Worm (Caenorhabditis elegans): ENCODE measurements around the gene igcm-4.
A peak's percentile ranks its signal among the peaks of the same experiment; 100 is the strongest.

igcm-4 gene

DNA sequence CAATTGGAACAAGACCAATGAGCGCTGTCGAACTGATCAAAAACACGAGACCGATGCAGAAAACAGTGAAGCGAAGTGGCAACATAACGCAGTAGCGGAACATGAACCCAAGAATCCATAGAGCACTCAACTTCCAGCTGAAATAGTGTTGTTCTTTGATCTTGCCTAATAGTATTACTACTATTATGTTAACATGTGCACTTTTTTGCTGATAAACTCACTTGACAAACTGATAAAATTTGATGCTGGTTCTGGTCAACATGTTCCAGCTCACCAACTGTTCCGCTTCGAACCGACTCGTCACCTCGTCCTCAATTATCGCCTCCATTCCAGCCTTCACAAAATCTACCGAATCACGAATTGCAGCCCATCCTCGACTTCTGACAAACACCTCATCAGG is 22.1 kb upstream of the igcm-4 start:
- TF ChIP-seq ces-1 (GFP tag; optimal IDR thresholded peaks at IDR 0.05) = no peak
- no peak for TF ChIP-seq zip-8 (tag; optimal IDR thresholded peaks at IDR 0.05)
- no peak for TF ChIP-seq nhr-76 (tag; optimal IDR thresholded peaks at IDR 0.05)
- TF ChIP-seq drap-1 (GFP tag; optimal IDR thresholded peaks at IDR 0.05) = no peak
- TF ChIP-seq mep-1 (tag; optimal IDR thresholded peaks at IDR 0.05) = no peak
- no peak for TF ChIP-seq elt-3 (tag; optimal IDR thresholded peaks at IDR 0.05)
- TF ChIP-seq nhr-237 (tag; optimal IDR thresholded peaks at IDR 0.05) = no peak
- TF ChIP-seq unc-120 (tag; optimal IDR thresholded peaks at IDR 0.05; ENCODE audit: poor library complexity, severe bottlenecking) = no peak
- no peak for TF ChIP-seq tbx-8 (GFP tag; optimal IDR thresholded peaks at IDR 0.05)
- TF ChIP-seq snpc-4 (tag; optimal IDR thresholded peaks at IDR 0.05) = no peak
- TF ChIP-seq unc-39 (tag; optimal IDR thresholded peaks at IDR 0.05) = no peak
- TF ChIP-seq ham-2 (GFP tag; optimal IDR thresholded peaks at IDR 0.05) = no peak

DNA sequence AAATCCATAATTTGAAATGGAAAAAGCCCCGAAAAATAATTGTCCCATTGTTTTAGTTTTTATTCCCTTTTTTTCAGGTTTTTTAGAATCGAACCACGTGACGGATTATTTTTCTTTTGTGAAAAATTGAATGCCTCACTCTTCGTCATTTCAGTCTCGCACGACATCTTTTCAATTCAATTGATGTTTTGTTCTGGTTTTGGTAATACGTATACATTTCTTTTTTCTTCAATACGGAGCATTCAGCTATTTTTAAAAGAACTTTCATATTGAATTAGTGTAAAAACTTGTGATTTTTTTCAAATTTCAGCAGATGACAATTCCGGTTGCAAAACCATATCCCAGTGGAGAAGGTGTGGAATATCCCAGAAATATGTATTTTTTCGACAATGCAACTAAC is 18.6 kb upstream of the igcm-4 start, which contains the start of gene F49H12.7:
F49H12.7 (plus strand) TSS at position 301 of the 400 bp plus-strand sequence.
- no peak for TF ChIP-seq ceh-43 (GFP tag; optimal IDR thresholded peaks at IDR 0.05)
- no peak for TF ChIP-seq nhr-76 (tag; optimal IDR thresholded peaks at IDR 0.05)
- no peak for TF ChIP-seq unc-39 (tag; optimal IDR thresholded peaks at IDR 0.05)
- no peak for TF ChIP-seq M03D4.4 (tag; optimal IDR thresholded peaks at IDR 0.05)
- TF ChIP-seq zip-8 (tag; optimal IDR thresholded peaks at IDR 0.05) = no peak
- no peak for TF ChIP-seq ces-1 (GFP tag; optimal IDR thresholded peaks at IDR 0.05)
- TF ChIP-seq drap-1 (GFP tag; optimal IDR thresholded peaks at IDR 0.05) = no peak
- no peak for TF ChIP-seq elt-1 (tag; optimal IDR thresholded peaks at IDR 0.05; ENCODE audit: borderline replicate concordance, insufficient read depth)
- TF ChIP-seq unc-62 (GFP tag; optimal IDR thresholded peaks at IDR 0.05) = no peak
- TF ChIP-seq blmp-1 (tag; optimal IDR thresholded peaks at IDR 0.05) = no peak
- TF ChIP-seq cnd-1 (tag; optimal IDR thresholded peaks at IDR 0.05) = no peak
- TF ChIP-seq tbx-8 (GFP tag; optimal IDR thresholded peaks at IDR 0.05) = no peak
- TF ChIP-seq snpc-4 (tag; optimal IDR thresholded peaks at IDR 0.05) = no peak
- no peak for TF ChIP-seq unc-120 (tag; optimal IDR thresholded peaks at IDR 0.05; ENCODE audit: poor library complexity, severe bottlenecking)
- no peak for TF ChIP-seq mls-2 (tag; optimal IDR thresholded peaks at IDR 0.05)
- TF ChIP-seq nhr-28 (tag; optimal IDR thresholded peaks at IDR 0.05) = no peak
- no peak for TF ChIP-seq lin-32 (GFP tag; optimal IDR thresholded peaks at IDR 0.05)
- TF ChIP-seq nhr-2 (tag; optimal IDR thresholded peaks at IDR 0.05) = no peak
- no peak for TF ChIP-seq ceh-39 (tag; optimal IDR thresholded peaks at IDR 0.05)
- TF ChIP-seq mab-5 (tag; optimal IDR thresholded peaks at IDR 0.05) = no peak

DNA sequence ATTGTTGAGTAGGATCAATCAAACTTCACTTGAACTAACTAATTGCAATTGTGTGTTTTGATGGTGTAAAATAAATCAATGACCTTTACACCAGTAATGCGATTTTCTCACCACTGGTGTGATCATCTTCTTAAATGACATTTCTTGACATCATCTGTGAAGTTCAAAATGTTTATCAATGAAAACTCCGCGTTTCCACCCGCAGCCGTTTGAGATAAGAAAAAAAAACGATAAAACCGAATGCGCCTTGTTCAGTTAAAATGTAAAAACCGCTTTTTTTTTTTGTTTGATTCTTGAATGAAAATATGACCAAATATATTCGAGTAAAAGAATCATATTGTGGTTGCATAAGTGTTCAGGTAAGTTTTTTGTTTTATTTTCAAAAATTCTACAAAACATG is 5.4 kb upstream of the igcm-4 start, which contains the start of gene Y102A11A.1:
Y102A11A.1 (plus strand) TSS at position 223 of the 400 bp plus-strand sequence.
- TF ChIP-seq mls-2 (tag; optimal IDR thresholded peaks at IDR 0.05) (no peak), hlh-1 (tag; optimal IDR thresholded peaks at IDR 0.05) (no peak), sptf-1 (tag; optimal IDR thresholded peaks at IDR 0.05) (no peak), nhr-237 (tag; optimal IDR thresholded peaks at IDR 0.05) (no peak), unc-120 (tag; optimal IDR thresholded peaks at IDR 0.05; ENCODE audit: poor library complexity, severe bottlenecking) (no peak), nhr-76 (tag; optimal IDR thresholded peaks at IDR 0.05) (no peak), flh-1 (GFP tag; optimal IDR thresholded peaks at IDR 0.05) (no peak), drap-1 (GFP tag; optimal IDR thresholded peaks at IDR 0.05) (no peak), lin-13 (tag; optimal IDR thresholded peaks at IDR 0.05) (no peak), ztf-11 (tag; optimal IDR thresholded peaks at IDR 0.05) (no peak), lin-32 (GFP tag; optimal IDR thresholded peaks at IDR 0.05) (no peak), mep-1 (tag; optimal IDR thresholded peaks at IDR 0.05) (no peak), bed-3 (GFP tag; optimal IDR thresholded peaks at IDR 0.05) (no peak), unc-39 (tag; optimal IDR thresholded peaks at IDR 0.05) (no peak), snpc-4 (tag; optimal IDR thresholded peaks at IDR 0.05) (no peak), elt-3 (tag; optimal IDR thresholded peaks at IDR 0.05) (no peak), unc-62 (GFP tag; optimal IDR thresholded peaks at IDR 0.05) (no peak)

DNA sequence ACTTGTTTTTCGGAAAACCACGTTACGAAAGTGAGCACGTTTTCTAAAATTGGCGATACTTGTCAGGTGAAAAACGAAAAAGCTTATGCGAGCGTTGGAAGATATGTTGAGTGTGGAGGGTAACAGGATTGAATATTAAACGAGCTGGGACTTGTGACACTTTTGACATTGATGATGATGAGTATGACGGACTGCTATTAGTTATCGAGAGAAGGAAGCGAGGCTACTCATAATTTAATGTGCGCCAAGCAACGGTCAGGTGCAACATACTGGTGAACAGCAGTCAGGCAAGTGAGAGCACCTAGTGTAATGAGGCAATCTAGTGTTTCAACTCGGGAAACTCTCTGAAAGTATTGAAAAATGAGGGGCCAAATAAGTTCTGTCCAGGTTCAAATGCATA is 4.1 kb upstream of the igcm-4 start:
- TF ChIP-seq hlh-1 (tag; optimal IDR thresholded peaks at IDR 0.05) (peak; percentile 80), unc-62 (GFP tag; optimal IDR thresholded peaks at IDR 0.05) (peak; percentile 92), sem-2 (GFP tag; optimal IDR thresholded peaks at IDR 0.05) (no peak)

DNA sequence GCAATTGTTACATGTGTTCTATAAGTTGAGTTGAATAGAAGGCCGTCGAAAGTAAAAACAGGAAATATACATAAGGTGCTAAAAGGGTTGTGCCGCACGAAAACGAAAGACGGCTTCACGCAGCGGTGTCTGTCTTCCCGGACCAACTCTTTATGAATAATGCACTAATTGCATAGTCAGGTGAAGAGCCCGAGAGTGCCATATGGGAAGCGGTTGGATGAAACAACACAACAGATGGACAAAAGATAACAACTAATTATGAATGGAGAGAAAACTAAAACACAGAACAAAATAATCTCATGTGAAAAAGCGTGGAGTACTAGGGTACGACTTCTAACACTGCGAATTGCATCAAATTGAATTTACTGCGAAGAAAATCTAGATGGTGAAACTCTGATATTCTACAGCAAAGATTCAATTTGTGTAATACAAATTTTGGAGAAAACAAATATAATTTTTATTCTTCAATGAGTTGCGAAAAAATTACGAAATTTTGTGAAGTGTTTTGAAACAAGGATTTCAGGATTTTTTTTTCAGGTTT is 2.8 kb upstream of the igcm-4 start:
- TF ChIP-seq ces-1 (GFP tag; optimal IDR thresholded peaks at IDR 0.05) (peak; percentile 88), lin-13 (tag; optimal IDR thresholded peaks at IDR 0.05) (no peak), lin-32 (GFP tag; optimal IDR thresholded peaks at IDR 0.05) (peak; percentile 90), mep-1 (tag; optimal IDR thresholded peaks at IDR 0.05) (peak; percentile 11), lsy-2 (tag; optimal IDR thresholded peaks at IDR 0.05) (no peak), blmp-1 (tag; optimal IDR thresholded peaks at IDR 0.05) (no peak), unc-62 (GFP tag; optimal IDR thresholded peaks at IDR 0.05) (no peak), sptf-1 (tag; optimal IDR thresholded peaks at IDR 0.05) (no peak), zip-8 (tag; optimal IDR thresholded peaks at IDR 0.05) (no peak), cnd-1 (tag; optimal IDR thresholded peaks at IDR 0.05) (peak; percentile 76), nhr-12 (tag; optimal IDR thresholded peaks at IDR 0.05) (no peak)
